Worm (Caenorhabditis elegans): Measurements from ENCODE around the gene clec-246.

ce11 chrV:18189181-18189580 lies at the start of gene clec-246:
- TF ChIP-seq zfp-2 (tag; optimal IDR thresholded peaks at IDR 0.05) (no peak), nhr-77 (tag; optimal IDR thresholded peaks at IDR 0.05) (no peak), fos-1 (tag; optimal IDR thresholded peaks at IDR 0.05) (no peak), ceh-82 (tag; optimal IDR thresholded peaks at IDR 0.05) (no peak), fkh-10 (GFP tag; optimal IDR thresholded peaks at IDR 0.05) (no peak), nhr-28 (tag; optimal IDR thresholded peaks at IDR 0.05) (no peak), skn-1 (tag; optimal IDR thresholded peaks at IDR 0.05) (no peak), zag-1 (tag; optimal IDR thresholded peaks at IDR 0.05) (no peak), lsy-2 (tag; optimal IDR thresholded peaks at IDR 0.05) (no peak), unc-62 (GFP tag; optimal IDR thresholded peaks at IDR 0.05 in 1 of 2) (no peak), unc-62 (tag; optimal IDR thresholded peaks at IDR 0.05) (no peak), daf-19 (GFP tag; conservative IDR thresholded peaks at IDR 0.05) (no peak), daf-12 (tag; optimal IDR thresholded peaks at IDR 0.05) (no peak), unc-130 (GFP tag; optimal IDR thresholded peaks at IDR 0.05) (no peak)

Data from whole organism, L4 larva.